Worm (Caenorhabditis elegans) whole organism, young adult: ENCODE results near the gene pro-3.

Experiments
- B0261.1 ChIP-seq: sonication (generic microtip); optimal IDR thresholded peaks from 2 replicates; lab custom pipeline; 2016; ENCODE audit warnings: mild to moderate bottlenecking, missing genetic modification characterization, moderate library complexity, missing compliant biosample characterization
- C17E4.6 ChIP-seq: fragments of 200-800 bp; sonication (Bioruptor generic); IDR thresholded peaks from 2 replicates; pipeline ENCODE4 v1.3.6; 2022; ENCODE audit warnings: missing genetic modification reagents, missing genetic modification characterization, missing compliant biosample characterization
- F22D6.2 ChIP-seq: sonication (generic microtip); optimal IDR thresholded peaks from 2 replicates; lab custom pipeline; 2016; ENCODE audit warnings: mild to moderate bottlenecking, missing genetic modification characterization, missing compliant biosample characterization
- K11D2.4 ChIP-seq: fragments of 200-800 bp; sonication (Bioruptor generic); IDR thresholded peaks from 2 replicates; pipeline ENCODE4 v1.3.6; 2022; ENCODE audit warnings: missing genetic modification reagents, missing genetic modification characterization, missing compliant biosample characterization
- T07F8.4 ChIP-seq: sonication (generic microtip); optimal IDR thresholded peaks from 2 replicates; lab custom pipeline; 2016; ENCODE audit warnings: mild to moderate bottlenecking, missing genetic modification characterization, moderate library complexity, missing compliant biosample characterization
- aptf-2 ChIP-seq: fragments of 200-800 bp; sonication (Bioruptor generic); conservative IDR thresholded peaks from 2 replicates; pipeline ENCODE4 v1.3.6; 2022; ENCODE audit warnings: missing genetic modification reagents, missing genetic modification characterization, missing compliant biosample characterization
- attf-3 ChIP-seq: fragments of 200-800 bp; sonication (Bioruptor generic); conservative IDR thresholded peaks from 2 replicates; pipeline ENCODE4 v1.3.6; 2022; ENCODE audit warnings: missing genetic modification reagents, missing genetic modification characterization, missing compliant biosample characterization
- bed-1 ChIP-seq: fragments of 200-800 bp; sonication (Bioruptor generic); IDR thresholded peaks from 2 replicates; pipeline ENCODE4 v1.3.6; 2022; ENCODE audit warnings: missing genetic modification reagents, missing genetic modification characterization, missing compliant biosample characterization
- bed-2 ChIP-seq: fragments of 200-800 bp; sonication (Bioruptor generic); IDR thresholded peaks from 2 replicates; pipeline ENCODE4 v1.3.6; 2022; ENCODE audit warnings: missing genetic modification reagents, missing genetic modification characterization, missing compliant biosample characterization
- ccch-3 ChIP-seq: fragments of 200-800 bp; sonication (Bioruptor generic); optimal IDR thresholded peaks from 2 replicates; lab custom pipeline; 2018; ENCODE audit warnings: mild to moderate bottlenecking, missing genetic modification characterization, missing compliant biosample characterization
- ceh-40 ChIP-seq: fragments of 200-800 bp; sonication (Bioruptor generic); IDR thresholded peaks from 2 replicates; pipeline ENCODE4 v1.3.6; 2022; ENCODE audit warnings: missing genetic modification characterization, missing compliant biosample characterization
- chd-7 ChIP-seq: sonication (generic microtip); optimal IDR thresholded peaks from 2 replicates; lab custom pipeline; 2016; ENCODE audit warnings: mild to moderate bottlenecking, missing genetic modification characterization, moderate library complexity, missing compliant biosample characterization
- dox-1 ChIP-seq: fragments of 200-800 bp; sonication (Bioruptor generic); IDR thresholded peaks from 2 replicates; pipeline ENCODE4 v1.3.6; 2022; ENCODE audit warnings: missing genetic modification reagents, missing genetic modification characterization, missing compliant biosample characterization
- dpff-1 ChIP-seq: sonication (generic microtip); optimal IDR thresholded peaks from 2 replicates; lab custom pipeline; 2017; ENCODE audit warnings: mild to moderate bottlenecking, missing genetic modification characterization, missing compliant biosample characterization
- egl-18 ChIP-seq: fragments of 200-800 bp; sonication (Bioruptor generic); IDR thresholded peaks from 2 replicates; pipeline ENCODE4 v1.3.6; 2022; ENCODE audit warnings: missing genetic modification reagents, missing genetic modification characterization, missing compliant biosample characterization
- egrh-3 ChIP-seq: fragments of 200-800 bp; sonication (Bioruptor generic); IDR thresholded peaks from 2 replicates; pipeline ENCODE4 v1.3.6; 2022; ENCODE audit warnings: missing genetic modification reagents, missing genetic modification characterization, missing compliant biosample characterization
- fkh-3 ChIP-seq: sonication (generic microtip); optimal IDR thresholded peaks from 2 replicates; lab custom pipeline; 2016; ENCODE audit warnings: mild to moderate bottlenecking, missing genetic modification characterization, missing compliant biosample characterization
- hlh-26 ChIP-seq: fragments of 200-800 bp; sonication (Bioruptor generic); conservative IDR thresholded peaks from 2 replicates; pipeline ENCODE4 v1.3.6; 2022; ENCODE audit warnings: missing genetic modification reagents, missing genetic modification characterization, missing compliant biosample characterization
- hsf-1 ChIP-seq: fragments of 200-800 bp; sonication (Bioruptor generic); IDR thresholded peaks from 2 replicates; pipeline ENCODE4 v1.3.6; 2022; ENCODE audit warnings: missing genetic modification reagents, missing genetic modification characterization, missing compliant biosample characterization
- lin-26 ChIP-seq: fragments of 200-800 bp; sonication (Bioruptor generic); IDR thresholded peaks from 2 replicates; pipeline ENCODE4 v1.3.6; 2022; ENCODE audit warnings: missing genetic modification reagents, missing genetic modification characterization, missing compliant biosample characterization
- madf-10 ChIP-seq: sonication (generic microtip); optimal IDR thresholded peaks from 2 replicates; lab custom pipeline; 2016; ENCODE audit warnings: mild to moderate bottlenecking, missing genetic modification characterization, missing compliant biosample characterization
- mes-4 ChIP-seq: sonication (generic microtip); optimal IDR thresholded peaks from 2 replicates; lab custom pipeline; 2016; ENCODE audit warnings: missing genotype, missing genetic modification characterization, missing compliant biosample characterization
- nfya-1 ChIP-seq: sonication (generic microtip); optimal IDR thresholded peaks from 2 replicates; lab custom pipeline; 2017; ENCODE audit warnings: antibody characterized with exemption, missing compliant biosample characterization, missing genetic modification characterization, borderline replicate concordance; ENCODE audit not compliant: insufficient read depth
- nhr-179 ChIP-seq: sonication (generic microtip); optimal IDR thresholded peaks from 2 replicates; lab custom pipeline; 2016; ENCODE audit warnings: mild to moderate bottlenecking, missing genetic modification characterization, missing compliant biosample characterization
- nhr-27 ChIP-seq: fragments of 200-800 bp; sonication (Bioruptor generic); optimal IDR thresholded peaks from 2 replicates; lab custom pipeline; 2018; ENCODE audit warnings: mild to moderate bottlenecking, missing genetic modification characterization, moderate library complexity, missing compliant biosample characterization
- nhr-80 ChIP-seq: sonication (generic microtip); optimal IDR thresholded peaks from 2 replicates; lab custom pipeline; 2016; ENCODE audit warnings: missing genetic modification characterization, missing compliant biosample characterization
- rpc-1 ChIP-seq, 2 experiments: fragments of 150-350 bp in 1 of 2; sonication (generic microtip) in 1 of 2; optimal IDR thresholded peaks; 2 replicates each; lab custom pipeline; 2014 to 2018; ENCODE audit warnings: missing biosample characterization in 1 of 2, missing genetic modification characterization in 1 of 2, missing genetic modification reagents in 1 of 2, missing genotype in 1 of 2
- sdz-38 ChIP-seq: sonication (generic microtip); optimal IDR thresholded peaks from 2 replicates; lab custom pipeline; 2016; ENCODE audit warnings: missing genotype, missing genetic modification characterization, missing compliant biosample characterization
- sea-2 ChIP-seq: fragments of 200-800 bp; sonication (Bioruptor generic); IDR thresholded peaks from 2 replicates; pipeline ENCODE4 v1.3.6; 2022; ENCODE audit warnings: missing genetic modification characterization, missing compliant biosample characterization
- sptf-2 ChIP-seq: fragments of 200-800 bp; sonication (Bioruptor generic); optimal IDR thresholded peaks from 2 replicates; lab custom pipeline; 2018; ENCODE audit warnings: mild to moderate bottlenecking, missing genetic modification characterization, missing compliant biosample characterization
- tbp1 ChIP-seq: fragments of 200-800 bp; sonication (Bioruptor generic); optimal IDR thresholded peaks from 2 replicates; lab custom pipeline; 2018; ENCODE audit warnings: mild to moderate bottlenecking, missing genetic modification characterization, missing compliant biosample characterization
- tbx-9 ChIP-seq: sonication (generic microtip); optimal IDR thresholded peaks from 2 replicates; lab custom pipeline; 2016; ENCODE audit warnings: borderline replicate concordance, missing genetic modification characterization, inconsistent platforms, missing compliant biosample characterization
- tlf-1 ChIP-seq: fragments of 200-800 bp; sonication (Bioruptor generic); optimal IDR thresholded peaks from 2 replicates; lab custom pipeline; 2018; ENCODE audit warnings: mild to moderate bottlenecking, missing genetic modification characterization, missing compliant biosample characterization
- unc-62 ChIP-seq: fragments of 150-350 bp; optimal IDR thresholded peaks from 2 replicates; lab custom pipeline; 2014; ENCODE audit warnings: missing biosample characterization, missing genetic modification reagents, missing genetic modification characterization
- zfh-2 ChIP-seq: fragments of 200-800 bp; sonication (Bioruptor generic); conservative IDR thresholded peaks from 2 replicates; pipeline ENCODE4 v1.3.6; 2022; ENCODE audit warnings: missing genetic modification reagents, missing genetic modification characterization, missing compliant biosample characterization
- ztf-28 ChIP-seq: fragments of 200-800 bp; sonication (Bioruptor generic); IDR thresholded peaks from 2 replicates; pipeline ENCODE4 v1.3.6; 2022; ENCODE audit warnings: missing genetic modification reagents, missing genetic modification characterization, missing compliant biosample characterization
- ztf-3 ChIP-seq: fragments of 200-800 bp; sonication (Bioruptor generic); optimal IDR thresholded peaks from 2 replicates; lab custom pipeline; 2018; ENCODE audit warnings: mild to moderate bottlenecking, missing genetic modification characterization, missing compliant biosample characterization

Gene pro-3

DNA sequence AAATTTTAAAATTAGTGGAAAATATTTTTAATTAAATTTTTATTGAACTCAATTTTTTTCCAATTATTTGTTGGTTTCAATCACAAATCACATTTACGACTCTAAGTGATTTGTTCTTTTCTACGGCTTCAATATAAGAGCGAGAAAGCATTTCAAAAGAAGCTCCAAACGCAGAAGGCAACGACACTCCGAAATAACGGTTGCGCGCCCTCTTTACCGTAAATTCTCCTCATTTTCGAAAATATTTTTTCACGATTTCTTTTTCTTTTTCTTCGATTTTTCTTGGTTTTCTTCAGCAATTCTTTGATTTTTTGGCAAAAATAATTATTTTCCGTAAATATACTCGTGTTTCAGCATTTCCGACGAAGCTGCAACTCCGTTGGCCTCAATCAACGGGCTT is 23.6 kb downstream of the pro-3 start:
- peak; percentile 69 for TF ChIP-seq attf-3

DNA sequence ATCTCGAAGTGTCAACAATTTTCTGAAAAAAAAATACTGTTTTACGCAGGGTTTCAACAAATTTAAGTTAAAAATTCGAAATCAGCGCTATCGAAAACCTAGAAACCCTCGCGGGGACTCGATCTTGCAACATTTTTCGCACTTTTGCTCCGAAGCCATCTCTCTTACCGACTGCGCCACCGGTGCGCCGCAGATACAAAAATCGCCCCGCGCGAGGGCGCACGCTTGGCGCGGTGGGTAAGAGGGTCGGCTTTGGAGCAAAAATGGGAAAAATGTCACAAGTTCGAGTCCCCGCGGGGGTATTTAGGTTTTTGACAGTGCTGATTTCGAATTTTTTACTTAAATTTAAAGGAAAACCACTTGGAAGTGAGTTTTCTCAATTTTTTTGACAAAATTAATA is 27.3 kb downstream of the pro-3 start:
- TF ChIP-seq rpc-1 (optimal IDR thresholded peaks at IDR 0.05; lab: Kevin White, UChicago) (no peak), rpc-1 (tag; optimal IDR thresholded peaks at IDR 0.05; lab: Kevin White, UChicago) (peak; percentile 41), egrh-3 (GFP tag; lab: Robert Waterston, UW) (peak; percentile 33; the same call in 1 of the 2 replicates), tbx-9 (tag; lab: Kevin White, UChicago) (no peak), nhr-179 (tag; lab: Kevin White, UChicago) (no peak), tbp1 (peak; percentile 21)
- TF ChIP-seq, all 124 proteins: peak for 3

DNA sequence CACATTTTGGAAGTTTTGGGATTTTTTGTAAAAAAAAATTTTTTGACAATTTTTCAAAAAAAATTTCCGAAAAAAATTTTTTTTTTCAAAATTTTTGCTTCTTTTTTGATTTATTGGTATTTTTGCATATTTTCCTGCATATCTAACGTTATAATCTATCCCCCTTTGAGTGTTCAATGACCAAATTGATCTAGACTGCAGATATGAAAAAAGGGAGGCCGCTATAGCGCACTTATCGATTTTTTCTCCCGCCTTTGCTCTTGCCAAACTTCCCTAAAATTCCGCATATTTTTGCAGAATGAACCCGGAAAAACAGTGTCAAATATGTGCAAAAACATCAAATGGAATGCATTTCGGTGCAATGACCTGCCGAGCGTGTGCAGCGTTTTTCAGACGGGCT is 30.8 kb downstream of the pro-3 start, which contains the start of gene nhr-145:
nhr-145 (plus strand) TSS at position 298 of the 400 bp plus-strand sequence.
- TF ChIP-seq dox-1 (GFP tag; lab: Robert Waterston, UW), result no peak
- TF ChIP-seq ccch-3 (GFP tag; lab: Kevin White, UChicago), result no peak
- no peak for TF ChIP-seq lin-26 (GFP tag; lab: Robert Waterston, UW)
- TF ChIP-seq tbp1, result no peak
- no peak for TF ChIP-seq T07F8.4
- TF ChIP-seq sdz-38 (tag; lab: Kevin White, UChicago), result no peak
- no peak for TF ChIP-seq unc-62 (GFP tag; lab: Kevin White, UChicago)
- no peak for TF ChIP-seq F22D6.2
- TF ChIP-seq chd-7, result no peak
- no peak for TF ChIP-seq zfh-2
- TF ChIP-seq egl-18 (GFP tag; lab: Robert Waterston, UW), result no peak
- no peak for TF ChIP-seq ztf-3 (GFP tag; lab: Kevin White, UChicago)
- TF ChIP-seq dpff-1 (tag; lab: Kevin White, UChicago), result no peak
- no peak for TF ChIP-seq mes-4
- TF ChIP-seq nhr-27 (tag; lab: Kevin White, UChicago), result no peak
- TF ChIP-seq bed-1 (GFP tag; lab: Robert Waterston, UW), result no peak
- no peak for TF ChIP-seq K11D2.4 (GFP tag; lab: Robert Waterston, UW)
- no peak for TF ChIP-seq ztf-28 (GFP tag; lab: Robert Waterston, UW)

DNA sequence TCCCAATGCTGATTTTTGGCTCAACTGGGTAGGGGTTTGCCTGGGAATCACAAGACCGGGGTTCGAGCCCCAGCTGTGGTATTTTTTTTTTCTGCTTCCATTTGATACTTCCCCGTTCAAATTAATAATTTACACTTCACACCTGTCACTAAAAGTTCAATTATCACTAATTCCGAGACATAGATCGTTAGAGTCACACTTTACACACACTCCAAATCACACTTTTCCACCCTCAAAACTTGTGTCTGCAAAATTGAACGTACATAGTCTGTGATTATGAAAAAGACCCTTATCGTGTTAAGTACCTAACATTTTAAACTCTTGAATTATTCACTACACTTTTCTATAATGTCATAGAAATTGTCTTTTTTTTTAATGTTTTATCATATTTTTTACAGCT is 34.4 kb downstream of the pro-3 start:
- TF ChIP-seq nhr-80, result peak; percentile 54
- no peak for TF ChIP-seq ccch-3 (GFP tag; lab: Kevin White, UChicago)
- no peak for TF ChIP-seq B0261.1 (tag; lab: Kevin White, UChicago)
- TF ChIP-seq attf-3, result no peak
- TF ChIP-seq sea-2 (GFP tag; lab: Robert Waterston, UW), result no peak
- no peak for TF ChIP-seq tlf-1 (GFP tag; lab: Kevin White, UChicago)
- no peak for TF ChIP-seq sptf-2
- TF ChIP-seq C17E4.6 (GFP tag; lab: Robert Waterston, UW), result no peak
- no peak for TF ChIP-seq nfya-1
- TF ChIP-seq hsf-1, result no peak
- peak; percentile 9 for TF ChIP-seq rpc-1 (optimal IDR thresholded peaks at IDR 0.05; lab: Kevin White, UChicago)
- TF ChIP-seq rpc-1 (tag; optimal IDR thresholded peaks at IDR 0.05; lab: Kevin White, UChicago), result peak; percentile 51
- no peak for TF ChIP-seq aptf-2 (GFP tag; lab: Robert Waterston, UW)
- TF ChIP-seq dpff-1 (tag; lab: Kevin White, UChicago), result no peak
- peak; percentile 43 for TF ChIP-seq tbp1

DNA sequence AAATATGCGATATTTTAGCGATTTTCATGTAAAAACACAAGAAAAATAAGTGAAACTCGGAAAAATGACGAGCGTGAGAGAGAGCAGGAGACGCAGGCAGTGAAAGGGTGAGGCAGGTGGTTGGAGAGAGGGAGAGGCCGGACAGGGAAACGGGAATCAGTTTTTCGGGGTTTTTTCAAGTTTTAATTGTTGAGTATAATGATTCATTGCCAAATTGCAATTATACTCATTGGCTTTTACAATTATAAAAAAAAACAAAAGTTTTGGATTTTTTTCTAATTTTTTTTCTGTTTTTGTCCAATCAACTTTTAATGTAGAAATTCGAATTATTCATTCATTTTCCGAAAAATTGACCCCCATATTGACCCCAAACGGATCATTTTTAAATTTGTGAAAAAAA is 35.7 kb downstream of the pro-3 start, which contains the start of gene nhr-95:
nhr-95 (minus strand) TSS at position 101 of the 400 bp plus-strand sequence.
- TF ChIP-seq ztf-28 (GFP tag; lab: Robert Waterston, UW) (no peak), fkh-3 (tag; lab: Kevin White, UChicago) (no peak), madf-10 (tag; lab: Kevin White, UChicago) (no peak), bed-2 (GFP tag; lab: Robert Waterston, UW) (no peak), ceh-40 (GFP tag; lab: Robert Waterston, UW) (no peak), rpc-1 (optimal IDR thresholded peaks at IDR 0.05; lab: Kevin White, UChicago) (no peak), rpc-1 (tag; optimal IDR thresholded peaks at IDR 0.05; lab: Kevin White, UChicago) (peak; percentile 23), tlf-1 (GFP tag; lab: Kevin White, UChicago) (no peak), hlh-26 (GFP tag; lab: Robert Waterston, UW) (no peak)
- TF ChIP-seq, all 124 proteins: peak for 1
